Worm (Caenorhabditis elegans): Measurements from ENCODE around the gene K03A1.4.

K03A1.4 gene

DNA sequence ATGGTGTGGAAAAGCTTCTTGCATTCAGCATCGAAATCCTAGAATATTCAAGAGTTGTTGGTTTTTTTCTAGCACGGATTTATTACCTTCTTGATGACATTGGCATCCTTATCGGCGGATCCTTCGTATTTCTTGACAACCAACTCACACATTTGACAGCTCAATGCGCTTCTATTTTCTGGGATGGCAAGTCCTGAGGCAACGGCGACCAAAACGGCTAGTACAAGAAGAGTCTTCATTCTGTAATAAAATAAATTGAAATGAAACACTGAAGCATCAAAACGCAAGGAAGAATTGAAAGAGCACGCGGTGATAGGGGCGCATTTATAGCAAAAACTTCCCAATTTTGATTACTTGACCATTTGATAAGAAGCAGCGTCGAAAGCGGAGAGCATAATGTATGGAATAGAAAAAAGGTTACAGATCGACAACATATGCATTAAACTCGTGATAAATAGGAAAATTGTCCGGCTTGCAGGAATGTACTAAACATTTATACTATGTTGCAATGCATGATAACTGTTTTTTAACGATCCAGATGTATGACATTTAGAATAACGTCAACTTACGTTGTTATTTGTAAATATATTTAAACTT, 21.7 kb upstream of the K03A1.4 start, which contains the start of gene spp-5:
Gene spp-5, minus strand, starts transcription at position 240 of the 597 bp plus-strand sequence.
- TF ChIP-seq F13H6.1 (tag; optimal IDR thresholded peaks at IDR 0.05), result peak; percentile 65
- peak; percentile 54 for TF ChIP-seq gmeb-1 (tag; optimal IDR thresholded peaks at IDR 0.05)
- peak; percentile 67 for TF ChIP-seq crh-2 (tag; optimal IDR thresholded peaks at IDR 0.05)
- peak in 1 of 2 experiments; percentile 1 for TF ChIP-seq lsy-2 (tag; optimal IDR thresholded peaks at IDR 0.05)
- TF ChIP-seq sma-9 (GFP tag; optimal IDR thresholded peaks at IDR 0.05), result peak; percentile 37
- no peak for TF ChIP-seq sma-9 (tag; optimal IDR thresholded peaks at IDR 0.05)
- TF ChIP-seq peb-1 (tag; optimal IDR thresholded peaks at IDR 0.05), result no peak
- TF ChIP-seq fos-1 (tag; optimal IDR thresholded peaks at IDR 0.05), result peak; percentile 71
- peak; percentile 20 for TF ChIP-seq nhr-129 (tag; optimal IDR thresholded peaks at IDR 0.05)
- TF ChIP-seq ztf-11 (tag; optimal IDR thresholded peaks at IDR 0.05), result no peak

ce11 chrX:7318639-7319038, 20.1 kb upstream of the K03A1.4 start, which contains the start of gene spp-4:
TSS of gene spp-4 (minus strand) at chrX:7318756.
- TF ChIP-seq sma-9 (GFP tag; optimal IDR thresholded peaks at IDR 0.05) (peak; percentile 27), sma-9 (tag; optimal IDR thresholded peaks at IDR 0.05) (no peak), sma-3 (GFP tag; optimal IDR thresholded peaks at IDR 0.05) (no peak), nhr-6 (tag; optimal IDR thresholded peaks at IDR 0.05) (no peak), fos-1 (tag; optimal IDR thresholded peaks at IDR 0.05) (peak; percentile 3), unc-39 (tag; optimal IDR thresholded peaks at IDR 0.05) (no peak), C34F6.9 (tag; optimal IDR thresholded peaks at IDR 0.05) (no peak), peb-1 (tag; optimal IDR thresholded peaks at IDR 0.05) (no peak)

ce11 chrX:7316485-7317391, 18.2 kb upstream of the K03A1.4 start, which contains the start of the genes spp-2 and spp-6:
TSS of gene spp-2 (minus strand) at chrX:7316818.
TSS of gene spp-6 (plus strand) at chrX:7317341.
- TF ChIP-seq ceh-16 (tag; optimal IDR thresholded peaks at IDR 0.05) (no peak), crh-2 (tag; optimal IDR thresholded peaks at IDR 0.05) (peak; percentile 22), skn-1 (tag; optimal IDR thresholded peaks at IDR 0.05) (peak; percentile 61), gmeb-1 (tag; optimal IDR thresholded peaks at IDR 0.05) (peak; percentile 10), sma-9 (GFP tag; optimal IDR thresholded peaks at IDR 0.05) (peak; percentile 2), sma-9 (tag; optimal IDR thresholded peaks at IDR 0.05) (no peak), mdl-1 (tag; optimal IDR thresholded peaks at IDR 0.05) (no peak), fos-1 (tag; optimal IDR thresholded peaks at IDR 0.05) (peak; percentile 53), ama-1 (optimal IDR thresholded peaks at IDR 0.05) (peak; percentile 60)

- TF ChIP-seq nhr-237 (tag; optimal IDR thresholded peaks at IDR 0.05), result no peak
- TF ChIP-seq unc-55 (GFP tag; optimal IDR thresholded peaks at IDR 0.05), result no peak
- no peak for TF ChIP-seq ceh-82 (tag; optimal IDR thresholded peaks at IDR 0.05)
- TF ChIP-seq fos-1 (tag; optimal IDR thresholded peaks at IDR 0.05), result peak; percentile 95
- TF ChIP-seq gmeb-1 (tag; optimal IDR thresholded peaks at IDR 0.05), result peak; percentile 57
- TF ChIP-seq nhr-11 (tag; optimal IDR thresholded peaks at IDR 0.05), result no peak
- no peak for TF ChIP-seq elt-1 (tag; optimal IDR thresholded peaks at IDR 0.05)
- TF ChIP-seq F13H6.1 (tag; optimal IDR thresholded peaks at IDR 0.05), result peak; percentile 38
- TF ChIP-seq snpc-4 (tag; optimal IDR thresholded peaks at IDR 0.05), result no peak
- TF ChIP-seq C34F6.9 (tag; optimal IDR thresholded peaks at IDR 0.05), result no peak
- no peak for TF ChIP-seq ztf-4 (tag; optimal IDR thresholded peaks at IDR 0.05)
- no peak for TF ChIP-seq lin-11 (tag; optimal IDR thresholded peaks at IDR 0.05)
- peak in 1 of 2 experiments; percentile 3 for TF ChIP-seq mdl-1 (tag; optimal IDR thresholded peaks at IDR 0.05)
- peak in 1 of 2 experiments; percentile 18 for TF ChIP-seq lsy-2 (tag; optimal IDR thresholded peaks at IDR 0.05)
- TF ChIP-seq alr-1 (tag; optimal IDR thresholded peaks at IDR 0.05), result no peak
- peak; percentile 89 for TF ChIP-seq skn-1 (tag; optimal IDR thresholded peaks at IDR 0.05)
- TF ChIP-seq sma-3 (GFP tag; optimal IDR thresholded peaks at IDR 0.05), result peak; percentile 7
- TF ChIP-seq unc-62 (GFP tag; optimal IDR thresholded peaks at IDR 0.05), result no peak
- peak; percentile 64 for TF ChIP-seq sma-9 (GFP tag; optimal IDR thresholded peaks at IDR 0.05)
- TF ChIP-seq sma-9 (tag; optimal IDR thresholded peaks at IDR 0.05), result no peak
- no peak for TF ChIP-seq nhr-129 (tag; optimal IDR thresholded peaks at IDR 0.05)
- TF ChIP-seq unc-39 (tag; optimal IDR thresholded peaks at IDR 0.05), result no peak
- TF ChIP-seq crh-2 (tag; optimal IDR thresholded peaks at IDR 0.05), result peak; percentile 43
- TF ChIP-seq ceh-16 (tag; optimal IDR thresholded peaks at IDR 0.05), result no peak
These were observed 16.8 kb upstream of the K03A1.4 start, which contains the start of gene spp-3 for ce11 chrX:7315329-7315728. TSS of gene spp-3 (minus strand) at chrX:7315353.

ce11 chrX:7314564-7314963, 16.0 kb upstream of the K03A1.4 start:
- TF ChIP-seq nhr-25 (tag; optimal IDR thresholded peaks at IDR 0.05) (no peak), mdl-1 (tag; optimal IDR thresholded peaks at IDR 0.05) (no peak), nhr-21 (tag; optimal IDR thresholded peaks at IDR 0.05) (no peak), fos-1 (tag; optimal IDR thresholded peaks at IDR 0.05) (peak; percentile 34), nhr-10 (tag; optimal IDR thresholded peaks at IDR 0.05) (no peak), lin-11 (tag; optimal IDR thresholded peaks at IDR 0.05) (no peak), elt-1 (tag; optimal IDR thresholded peaks at IDR 0.05) (no peak), lin-39 (tag; optimal IDR thresholded peaks at IDR 0.05) (no peak), crh-2 (tag; optimal IDR thresholded peaks at IDR 0.05) (peak; percentile 29)
